Fruit fly (Drosophila melanogaster): Measurements from ENCODE around the gene CG17264.

Gene CG17264

DNA sequence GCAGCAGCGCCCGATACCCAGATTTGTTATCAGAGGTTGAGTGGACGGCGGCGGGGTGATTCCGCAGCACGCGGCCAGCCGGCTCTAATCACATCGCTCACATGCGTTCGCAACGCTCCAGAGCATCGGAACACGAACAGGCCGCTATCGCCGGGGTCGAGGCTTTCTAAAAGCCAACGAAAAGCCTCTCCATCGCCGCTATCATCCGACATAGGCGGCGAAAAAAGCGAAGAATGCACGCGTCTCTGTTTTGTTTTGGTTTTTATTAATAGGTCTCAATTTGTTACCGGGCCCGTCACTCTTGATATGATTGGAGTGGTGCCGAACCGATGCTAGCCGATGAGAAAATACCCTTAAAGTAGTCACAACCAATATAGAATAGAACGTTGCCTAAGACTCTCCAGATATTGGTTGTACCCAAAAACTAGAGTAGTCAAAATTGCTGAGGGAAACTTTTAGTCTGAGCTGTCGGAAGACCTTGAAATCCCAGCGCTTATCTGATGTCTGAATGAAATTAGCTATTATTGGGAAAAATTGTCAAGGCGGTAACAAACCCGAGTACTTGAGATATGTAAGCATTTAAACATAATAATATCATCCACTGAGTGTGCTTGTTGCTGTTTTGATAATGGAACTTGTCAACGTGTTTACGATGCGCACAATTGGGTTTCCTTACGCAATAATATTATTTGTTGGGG, 23.8 kb downstream of the CG17264 start, which contains the start of gene CG17261:
CG17261 (plus strand) TSS at position 634 of the 698 bp plus-strand sequence.
- no peak for TF ChIP-seq EcR (GFP tag; optimal IDR thresholded peaks at IDR 0.05)
- 0 out of 2 replicates have a peak, but pooled peaks have one; percentile 22 for TF ChIP-seq CG32121 (GFP tag; IDR thresholded peaks at IDR 0.05)

DNA sequence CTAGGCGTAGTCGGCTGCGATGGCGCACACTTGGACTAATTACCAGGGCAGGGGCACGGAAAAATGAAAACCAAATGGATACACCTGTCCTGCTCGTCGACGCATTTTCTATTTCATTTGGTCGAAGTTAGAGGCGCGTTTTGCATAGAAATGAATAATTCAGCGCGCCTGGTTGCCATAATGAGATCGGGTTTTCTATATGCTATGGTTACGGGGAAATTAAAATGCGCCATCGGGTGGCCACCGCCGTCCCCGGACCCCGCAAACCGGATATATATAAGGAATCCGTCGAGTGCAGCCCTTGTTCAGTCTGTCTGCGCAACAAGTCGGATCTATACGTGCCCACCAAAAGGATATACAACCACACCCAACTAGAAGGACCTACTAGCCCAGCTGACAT, 25.3 kb downstream of the CG17264 start, which contains the start of gene FASN2:
FASN2 (plus strand) TSS at position 301 of the 400 bp plus-strand sequence.
- TF ChIP-seq CG10348 (GFP tag; IDR thresholded peaks at IDR 0.05) (no peak), CG4496 (GFP tag; IDR thresholded peaks at IDR 0.05) (no peak), CG9948 (tag; optimal IDR thresholded peaks at IDR 0.05) (no peak), CG17806 (tag; optimal IDR thresholded peaks at IDR 0.05) (no peak), Snoo (tag; optimal IDR thresholded peaks at IDR 0.05) (no peak), rn (GFP tag; IDR thresholded peaks at IDR 0.05) (no peak), EcR (GFP tag; optimal IDR thresholded peaks at IDR 0.05) (no peak), CG8159 (tag; optimal IDR thresholded peaks at IDR 0.05) (no peak), CG12605 (GFP tag; IDR thresholded peaks at IDR 0.05) (no peak)

DNA sequence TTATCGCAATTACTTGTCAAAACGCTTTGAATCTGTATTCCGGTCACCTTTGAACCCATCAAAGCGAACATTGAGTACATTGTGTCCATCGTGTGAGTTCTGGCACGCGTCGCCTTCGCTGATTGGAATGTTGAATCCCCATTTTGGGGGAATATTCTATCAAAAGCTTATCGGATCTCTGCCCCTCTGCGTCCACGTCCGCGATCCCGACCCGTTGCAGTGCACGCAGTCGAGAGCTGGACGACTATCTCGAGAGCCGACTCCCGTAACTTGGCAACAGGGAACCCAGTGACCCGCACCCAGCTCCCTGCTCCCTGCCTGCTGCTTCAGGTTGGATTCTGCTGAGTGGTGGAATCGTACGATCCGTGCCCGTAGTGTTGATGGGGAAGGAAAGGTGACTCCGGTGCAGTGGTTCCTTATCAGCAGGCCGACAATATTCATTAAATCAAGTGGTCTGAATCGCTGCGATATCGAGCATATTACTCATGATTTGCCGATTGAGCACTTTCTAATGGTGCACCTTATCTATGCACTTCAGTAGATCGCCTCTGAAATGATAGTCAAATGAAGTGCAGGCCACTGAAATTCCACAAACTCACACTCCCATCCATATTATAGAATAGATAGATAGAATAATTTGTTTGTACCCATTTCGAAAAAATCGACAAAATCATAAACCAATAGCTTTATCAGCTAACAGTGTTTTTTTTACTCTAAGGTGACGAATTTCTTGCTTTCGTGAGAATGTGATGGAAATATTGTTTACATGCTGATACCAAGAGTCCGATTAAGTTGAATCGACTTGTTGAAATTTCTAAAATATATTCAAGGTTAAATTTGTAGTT, 26.6 kb downstream of the CG17264 start:
- TF ChIP-seq CG34367 (tag; optimal IDR thresholded peaks at IDR 0.05) = no peak
- no peak for TF ChIP-seq CG8159 (tag; optimal IDR thresholded peaks at IDR 0.05)
- TF ChIP-seq CG9948 (tag; optimal IDR thresholded peaks at IDR 0.05) = no peak
- no peak for TF ChIP-seq rn (GFP tag; IDR thresholded peaks at IDR 0.05)
- no peak for TF ChIP-seq D1 (tag; optimal IDR thresholded peaks at IDR 0.05)
- TF ChIP-seq CG13204 (GFP tag; optimal IDR thresholded peaks at IDR 0.05) = no peak
- no peak for TF ChIP-seq CG12605 (GFP tag; IDR thresholded peaks at IDR 0.05)
- TF ChIP-seq CG10348 (GFP tag; IDR thresholded peaks at IDR 0.05) = no peak
- TF ChIP-seq Ets98B (GFP tag; IDR thresholded peaks at IDR 0.05) = no peak
- no peak for TF ChIP-seq CG4496 (GFP tag; IDR thresholded peaks at IDR 0.05)
- no peak for TF ChIP-seq gl (tag; optimal IDR thresholded peaks at IDR 0.05)
- TF ChIP-seq Pif1A (GFP tag; optimal IDR thresholded peaks at IDR 0.05) = no peak

DNA sequence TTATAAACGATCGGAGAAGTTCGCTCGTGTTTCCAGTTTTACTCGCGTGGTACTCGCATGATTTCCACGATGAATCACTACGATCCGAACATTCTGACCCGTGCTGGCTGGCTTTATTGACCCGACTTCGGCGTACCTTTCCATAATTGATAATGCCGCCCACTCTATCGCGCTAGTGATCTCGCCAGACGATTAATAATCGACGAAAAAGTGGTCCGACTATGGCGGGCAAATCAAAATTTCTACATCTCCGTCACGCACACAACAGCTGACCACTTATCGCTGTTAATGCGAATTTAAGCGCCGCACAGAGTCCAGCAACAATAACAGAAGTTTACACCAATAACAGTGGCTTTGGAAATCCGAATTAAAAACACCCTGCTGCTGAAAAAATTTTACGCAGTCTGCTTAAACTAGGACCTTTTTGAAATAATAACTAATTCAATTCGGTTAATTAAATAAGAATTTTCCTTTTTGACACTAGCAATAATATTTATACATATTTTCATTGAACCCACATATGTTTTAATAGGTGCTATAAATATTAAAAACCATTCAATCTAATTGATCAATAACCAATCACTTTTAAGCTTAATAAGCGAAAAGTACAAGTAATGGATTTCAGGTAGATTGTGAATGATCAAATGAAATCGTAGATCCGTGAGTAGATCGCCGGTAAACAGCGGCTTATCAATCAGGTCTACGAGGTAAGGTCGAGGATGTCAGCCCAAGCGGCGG, 37.6 kb downstream of the CG17264 start:
- TF ChIP-seq CG9948 (tag; optimal IDR thresholded peaks at IDR 0.05) = peak; percentile 21
- TF ChIP-seq CG14655 (GFP tag; optimal IDR thresholded peaks at IDR 0.05) = peak; percentile 75
- peak; percentile 38 for TF ChIP-seq CG15710 (tag; optimal IDR thresholded peaks at IDR 0.05)
- peak; percentile 35 for TF ChIP-seq Pif1A (GFP tag; optimal IDR thresholded peaks at IDR 0.05)
- peak; percentile 54 for TF ChIP-seq CG8159 (tag; optimal IDR thresholded peaks at IDR 0.05)
- no peak for TF ChIP-seq Ets98B (GFP tag; IDR thresholded peaks at IDR 0.05)
- no peak for TF ChIP-seq fd96Ca (GFP tag; IDR thresholded peaks at IDR 0.05)
- no peak for TF ChIP-seq CG4496 (GFP tag; IDR thresholded peaks at IDR 0.05)
- peak; percentile 33 for TF ChIP-seq Pif1B (GFP tag; optimal IDR thresholded peaks at IDR 0.05)

DNA sequence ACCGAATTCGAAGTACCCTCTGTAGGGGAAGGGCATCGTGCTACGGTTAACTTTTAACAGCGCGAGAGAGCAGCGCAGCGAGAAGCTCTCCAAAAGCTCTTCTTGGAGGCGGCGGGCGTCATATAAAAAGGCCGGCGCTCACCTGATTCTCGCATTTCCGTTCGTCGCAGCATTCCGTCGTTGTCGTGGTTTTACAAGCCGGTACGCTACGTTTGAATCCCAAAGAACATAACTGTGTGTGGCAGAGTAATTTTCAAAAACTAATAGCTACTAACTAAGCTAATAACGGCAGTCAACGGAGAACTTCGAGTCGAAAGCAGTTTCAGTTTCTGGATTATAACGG, 38.1 kb downstream of the CG17264 start, which contains the start of gene FASN1:
FASN1 (plus strand) TSS at position 151 of the 343 bp plus-strand sequence.
- TF ChIP-seq Ets98B (GFP tag; IDR thresholded peaks at IDR 0.05) = peak; percentile 52; the same call in 1 of the 2 replicates
- no peak for TF ChIP-seq CG8301 (tag; optimal IDR thresholded peaks at IDR 0.05)
- 0 out of 3 replicates have a peak, but pooled peaks have one; percentile 58 for TF ChIP-seq CG4496 (GFP tag; IDR thresholded peaks at IDR 0.05)
- TF ChIP-seq fd96Ca (GFP tag; IDR thresholded peaks at IDR 0.05) = peak; percentile 50; the same call in 2 of the 3 replicates
- no peak for TF ChIP-seq Pif1A (GFP tag; optimal IDR thresholded peaks at IDR 0.05)
- no peak for TF ChIP-seq CG13204 (GFP tag; optimal IDR thresholded peaks at IDR 0.05)
- no peak for TF ChIP-seq CG14655 (GFP tag; optimal IDR thresholded peaks at IDR 0.05)
- TF ChIP-seq CG12605 (GFP tag; IDR thresholded peaks at IDR 0.05) = peak; percentile 46
- no peak for TF ChIP-seq D1 (tag; optimal IDR thresholded peaks at IDR 0.05)
- TF ChIP-seq rn (GFP tag; IDR thresholded peaks at IDR 0.05) = no peak
- no peak for TF ChIP-seq gl (tag; optimal IDR thresholded peaks at IDR 0.05)
- TF ChIP-seq CG17806 (tag; optimal IDR thresholded peaks at IDR 0.05) = no peak
- TF ChIP-seq CG15710 (tag; optimal IDR thresholded peaks at IDR 0.05) = no peak
- peak; percentile 11 for TF ChIP-seq Pif1B (GFP tag; optimal IDR thresholded peaks at IDR 0.05)
- peak; percentile 3 for TF ChIP-seq CG8159 (tag; optimal IDR thresholded peaks at IDR 0.05)
- TF ChIP-seq CG10348 (GFP tag; IDR thresholded peaks at IDR 0.05) = no peak
- TF ChIP-seq CG9948 (tag; optimal IDR thresholded peaks at IDR 0.05) = no peak
- no peak for TF ChIP-seq Snoo (tag; optimal IDR thresholded peaks at IDR 0.05)
- TF ChIP-seq CG32121 (GFP tag; IDR thresholded peaks at IDR 0.05) = peak; percentile 23; the same call in 1 of the 2 replicates
- no peak for TF ChIP-seq EcR (GFP tag; optimal IDR thresholded peaks at IDR 0.05)
- no peak for TF ChIP-seq CG34367 (tag; optimal IDR thresholded peaks at IDR 0.05)
